Fruit fly (Drosophila melanogaster) whole organism: ENCODE measurements around the gene Ing3.

ENCODE experiments used
- CG8478 ChIP-seq: fragments of >200 bp; optimal IDR thresholded peaks from 2 replicates; lab custom pipeline; 2018; ENCODE audit warnings: inconsistent platforms
- Dll ChIP-seq: fragments of >200 bp; optimal IDR thresholded peaks from 2 replicates; lab custom pipeline; 2017
- EcR ChIP-seq, 2 experiments: fragments of >200 bp; optimal IDR thresholded peaks; 2 replicates each; lab custom pipeline; 2017; ENCODE audit warnings: missing biosample characterization in 2 of 2, missing genetic modification characterization in 2 of 2, missing genetic modification reagents in 2 of 2
- pan ChIP-seq: fragments of >200 bp; optimal IDR thresholded peaks from 2 replicates; lab custom pipeline; 2017
- psq ChIP-seq: fragments of >200 bp; optimal IDR thresholded peaks from 2 replicates; lab custom pipeline; 2017
- usp ChIP-seq: fragments of >200 bp; optimal IDR thresholded peaks from 2 replicates; lab custom pipeline; 2017; ENCODE audit warnings: missing biosample characterization, missing genetic modification characterization, mixed read lengths

The Ing3 gene

dm6 chrX:18630990-18631389 lies 21.9 kb downstream of the Ing3 start:
- TF ChIP-seq EcR (GFP tag; optimal IDR thresholded peaks at IDR 0.05; lab: Kevin White, UChicago) (no peak), pan (lab: Kevin White, UChicago) (no peak)

dm6 chrX:18627002-18627401 lies 25.9 kb downstream of the Ing3 start:
- TF ChIP-seq pan (lab: Kevin White, UChicago), result no peak
- TF ChIP-seq CG8478 (lab: Kevin White, UChicago), result no peak
- no peak for TF ChIP-seq psq (lab: Kevin White, UChicago)
- TF ChIP-seq EcR (GFP tag; optimal IDR thresholded peaks at IDR 0.05; lab: Kevin White, UChicago), result no peak
- no peak for TF ChIP-seq usp
- no peak for TF ChIP-seq Dll (lab: Kevin White, UChicago)

dm6 chrX:18621649-18622346 lies 31.1 kb downstream of the Ing3 start:
- no peak for TF ChIP-seq Dll (lab: Kevin White, UChicago)
- no peak for TF ChIP-seq EcR (GFP tag; optimal IDR thresholded peaks at IDR 0.05; lab: Kevin White, UChicago)

dm6 chrX:18618122-18618521 lies 34.8 kb downstream of the Ing3 start:
- no peak for TF ChIP-seq CG8478 (lab: Kevin White, UChicago)
- TF ChIP-seq usp, result no peak
- TF ChIP-seq psq (lab: Kevin White, UChicago), result no peak
- no peak for TF ChIP-seq pan (lab: Kevin White, UChicago)
- no peak for TF ChIP-seq Dll (lab: Kevin White, UChicago)
- no peak for TF ChIP-seq EcR (GFP tag; optimal IDR thresholded peaks at IDR 0.05; lab: Kevin White, UChicago)

dm6 chrX:18617489-18617888 lies 35.4 kb downstream of the Ing3 start, which contains the start of gene CG15040:
Gene CG15040 (minus strand): TSS chrX:18617589.
- no peak for TF ChIP-seq psq (lab: Kevin White, UChicago)
- no peak for TF ChIP-seq usp
- no peak for TF ChIP-seq CG8478 (lab: Kevin White, UChicago)
- TF ChIP-seq EcR (GFP tag; optimal IDR thresholded peaks at IDR 0.05; lab: Kevin White, UChicago), result no peak
- no peak for TF ChIP-seq pan (lab: Kevin White, UChicago)
- TF ChIP-seq Dll (lab: Kevin White, UChicago), result no peak

- TF ChIP-seq psq (lab: Kevin White, UChicago), result no peak
- no peak for TF ChIP-seq usp
- no peak for TF ChIP-seq pan (lab: Kevin White, UChicago)
- no peak for TF ChIP-seq Dll (lab: Kevin White, UChicago)
- no peak for TF ChIP-seq CG8478 (lab: Kevin White, UChicago)
- no peak for TF ChIP-seq EcR (GFP tag; optimal IDR thresholded peaks at IDR 0.05; lab: Kevin White, UChicago)
Measured at dm6 chrX:18613434-18613833, 39.5 kb downstream of the Ing3 start.
